Worm (Caenorhabditis elegans) whole organism, L4 larva: ENCODE measurements around the gene ugt-43.

Experiments used
- ceh-28 ChIP-seq: fragments of 150-350 bp; optimal IDR thresholded peaks from 2 replicates; lab custom pipeline; 2014; ENCODE audit warnings: missing biosample characterization, missing genetic modification reagents, missing genetic modification characterization
- ceh-82 ChIP-seq: sonication (generic microtip); optimal IDR thresholded peaks from 2 replicates; lab custom pipeline; 2017; ENCODE audit warnings: missing biosample characterization, missing genetic modification characterization
- ces-1 ChIP-seq: fragments of 150-350 bp; sonication (generic microtip); optimal IDR thresholded peaks from 4 replicates; lab custom pipeline; 2014; ENCODE audit warnings: missing biosample characterization, missing genetic modification reagents, missing genetic modification characterization
- daf-19 ChIP-seq: fragments of 200-800 bp; sonication (Bioruptor generic); conservative IDR thresholded peaks from 2 replicates; pipeline ENCODE4 v1.3.6; 2022; ENCODE audit warnings: missing genetic modification characterization, missing compliant biosample characterization
- hlh-30 ChIP-seq: sonication (generic microtip); optimal IDR thresholded peaks from 2 replicates; lab custom pipeline; 2017; ENCODE audit warnings: antibody characterized with exemption, mild to moderate bottlenecking, missing genetic modification characterization, missing compliant biosample characterization; ENCODE audit not compliant: insufficient read depth
- mes-2 ChIP-seq: sonication (generic microtip); optimal IDR thresholded peaks from 2 replicates; lab custom pipeline; 2016; ENCODE audit warnings: missing genotype, mild to moderate bottlenecking, missing genetic modification characterization, missing compliant biosample characterization; ENCODE audit not compliant: poor library complexity, severe bottlenecking
- nhr-6 ChIP-seq: fragments of 150-350 bp; optimal IDR thresholded peaks from 2 replicates; lab custom pipeline; 2014; ENCODE audit warnings: missing biosample characterization, missing genetic modification characterization
- pqm-1 ChIP-seq: sonication (generic microtip); optimal IDR thresholded peaks from 2 replicates; lab custom pipeline; 2017; ENCODE audit warnings: missing biosample characterization, missing genetic modification characterization
- rbr-2 ChIP-seq: sonication (generic microtip); optimal IDR thresholded peaks from 2 replicates; lab custom pipeline; 2016; ENCODE audit warnings: missing genotype, missing genetic modification characterization, missing compliant biosample characterization
- tag-97 ChIP-seq: fragments of 200-800 bp; sonication (Bioruptor generic); IDR thresholded peaks from 2 replicates; pipeline ENCODE4 v1.3.6; 2022; ENCODE audit warnings: missing genetic modification characterization, missing compliant biosample characterization
- unc-39 ChIP-seq: sonication (generic microtip); optimal IDR thresholded peaks from 2 replicates; lab custom pipeline; 2017; ENCODE audit warnings: missing biosample characterization, missing genetic modification characterization
- unc-62 ChIP-seq, 3 experiments: fragments of 150-350 bp in 1 of 3; sonication (generic microtip); optimal IDR thresholded peaks in 2 of 3; peaks in 1 of 3; 1 replicate in 1 of 3; 2 replicates in 2 of 3; lab custom pipeline; 2014 to 2017; ENCODE audit warnings: missing biosample characterization in 3 of 3, missing genetic modification characterization in 3 of 3, missing genetic modification reagents in 3 of 3, missing genotype in 1 of 3
- ztf-11 ChIP-seq: fragments of 150-350 bp; optimal IDR thresholded peaks from 2 replicates; lab custom pipeline; 2014; ENCODE audit warnings: missing biosample characterization, missing genetic modification characterization

- no peak for TF ChIP-seq rbr-2 (tag; lab: Kevin White, UChicago)
- TF ChIP-seq daf-19 (GFP tag; lab: Robert Waterston, UW) = no peak
- TF ChIP-seq unc-62 (GFP tag; optimal IDR thresholded peaks at IDR 0.05 in 1 of 2; lab: Kevin White, UChicago) = no peak
- no peak for TF ChIP-seq unc-62 (tag; optimal IDR thresholded peaks at IDR 0.05; lab: Kevin White, UChicago)
- TF ChIP-seq mes-2 = no peak
- TF ChIP-seq ceh-82 (tag; lab: Kevin White, UChicago) = no peak
- TF ChIP-seq nhr-6 (tag; lab: Kevin White, UChicago) = no peak
- TF ChIP-seq ztf-11 (tag; lab: Kevin White, UChicago) = no peak
- no peak for TF ChIP-seq pqm-1 (tag; lab: Kevin White, UChicago)
- TF ChIP-seq hlh-30 = peak; percentile 80
- no peak for TF ChIP-seq unc-39 (tag; lab: Kevin White, UChicago)
- TF ChIP-seq ceh-28 = no peak
- no peak for TF ChIP-seq ces-1 (GFP tag; lab: Kevin White, UChicago)
- TF ChIP-seq tag-97 (GFP tag; lab: Robert Waterston, UW) = no peak
Measured at ce11 chrIV:10512752-10513151, 48.4 kb downstream of the ugt-43 start.
